Worm (Caenorhabditis elegans): Measurements from ENCODE around the gene tax-6.
A peak's percentile ranks its signal among the peaks of the same experiment; 100 is the strongest.

The tax-6 gene

ce11 chrIV:10499948-10500356, 1.4 kb downstream of the tax-6 start:
- TF ChIP-seq aly-2 (tag; optimal IDR thresholded peaks at IDR 0.05) (no peak), fkh-8 (tag; optimal IDR thresholded peaks at IDR 0.05) (peak; percentile 93), alr-1 (tag; optimal IDR thresholded peaks at IDR 0.05; ENCODE audit: borderline replicate concordance) (no peak), nhr-237 (tag; optimal IDR thresholded peaks at IDR 0.05) (peak; percentile 9), nhr-90 (tag; optimal IDR thresholded peaks at IDR 0.05; ENCODE audit: poor library complexity) (no peak), ces-1 (GFP tag; optimal IDR thresholded peaks at IDR 0.05) (no peak), pqm-1 (tag; optimal IDR thresholded peaks at IDR 0.05) (no peak), unc-98 (GFP tag; IDR thresholded peaks at IDR 0.05) (no peak), vab-15 (tag; optimal IDR thresholded peaks at IDR 0.05) (no peak), lsy-2 (tag; optimal IDR thresholded peaks at IDR 0.05) (peak; percentile 24 to 74), nhr-20 (tag; optimal IDR thresholded peaks at IDR 0.05) (peak; percentile 37), lin-35 (GFP tag; optimal IDR thresholded peaks at IDR 0.05) (peak in 1 of 2 experiments; percentile 19), dpl-1 (GFP tag; optimal IDR thresholded peaks at IDR 0.05) (no peak), sox-4 (tag; optimal IDR thresholded peaks at IDR 0.05) (peak; percentile 34), lin-14 (GFP tag; optimal IDR thresholded peaks at IDR 0.05) (peak; percentile 95), elt-2 (tag; optimal IDR thresholded peaks at IDR 0.05) (no peak), ama-1 (optimal IDR thresholded peaks at IDR 0.05) (no peak), zag-1 (tag; optimal IDR thresholded peaks at IDR 0.05) (peak; percentile 70), mab-9 (GFP tag; IDR thresholded peaks at IDR 0.05) (peak; percentile 61), fos-1 (tag; optimal IDR thresholded peaks at IDR 0.05) (peak; percentile 68), tbx-2 (tag; optimal IDR thresholded peaks at IDR 0.05) (peak; percentile 65), nhr-19 (GFP tag; conservative IDR thresholded peaks at IDR 0.05) (peak; percentile 6; the same call in 1 of the 2 replicates), hpl-2 (GFP tag; optimal IDR thresholded peaks at IDR 0.05) (no peak), jun-1 (tag; optimal IDR thresholded peaks at IDR 0.05) (peak; percentile 24), ceh-82 (tag; optimal IDR thresholded peaks at IDR 0.05) (peak; percentile 41 to 83 (median 44)), unc-86 (tag; optimal IDR thresholded peaks at IDR 0.05) (peak; percentile 78), xbp-1 (tag; optimal IDR thresholded peaks at IDR 0.05) (peak; percentile 19), C04F5.9 (tag; optimal IDR thresholded peaks at IDR 0.05) (no peak), ztf-11 (tag; optimal IDR thresholded peaks at IDR 0.05) (peak in 1 of 2 experiments; percentile 13), mep-1 (tag; optimal IDR thresholded peaks at IDR 0.05) (peak; percentile 19), snpc-4 (tag; optimal IDR thresholded peaks at IDR 0.05) (no peak), lin-13 (GFP tag; optimal IDR thresholded peaks at IDR 0.05) (no peak), nhr-71 (tag; optimal IDR thresholded peaks at IDR 0.05) (peak; percentile 76), dsc-1 (tag; optimal IDR thresholded peaks at IDR 0.05) (peak; percentile 75), lir-3 (tag; optimal IDR thresholded peaks at IDR 0.05; ENCODE audit: poor library complexity) (no peak), snu-23 (GFP tag; optimal IDR thresholded peaks at IDR 0.05) (peak; percentile 55), lin-39 (tag; optimal IDR thresholded peaks at IDR 0.05) (no peak), pax-3 (tag; optimal IDR thresholded peaks at IDR 0.05) (peak; percentile 40), unc-30 (tag; optimal IDR thresholded peaks at IDR 0.05) (no peak), lin-15B (tag; optimal IDR thresholded peaks at IDR 0.05) (peak; percentile 4), isw-1 (GFP tag; IDR thresholded peaks at IDR 0.05) (peak; percentile 53), ceh-8 (GFP tag; optimal IDR thresholded peaks at IDR 0.05) (no peak), ceh-63 (GFP tag; optimal IDR thresholded peaks at IDR 0.05) (no peak), nhr-47 (tag; optimal IDR thresholded peaks at IDR 0.05) (peak; percentile 79), aha-1 (tag; optimal IDR thresholded peaks at IDR 0.05) (no peak), swsn-7 (tag; optimal IDR thresholded peaks at IDR 0.05) (peak; percentile 67), fkh-10 (GFP tag; optimal IDR thresholded peaks at IDR 0.05) (peak; percentile 79), irx-1 (tag; optimal IDR thresholded peaks at IDR 0.05) (peak; percentile 36), nhr-77 (tag; optimal IDR thresholded peaks at IDR 0.05) (no peak), grh-1 (GFP tag; IDR thresholded peaks at IDR 0.05) (no peak), nhr-28 (tag; optimal IDR thresholded peaks at IDR 0.05) (no peak), hlh-17 (GFP tag; optimal IDR thresholded peaks at IDR 0.05; ENCODE audit: borderline replicate concordance) (no peak), pag-3 (tag; optimal IDR thresholded peaks at IDR 0.05; ENCODE audit: borderline replicate concordance, insufficient read depth) (no peak)

Measured in whole organism, L1 larva.